Fruit fly (Drosophila melanogaster) whole organism, embryonic: ENCODE measurements around the gene mas.

Source experiments
- CG14050 ChIP-seq: fragments of 200-800 bp; sonication (Bioruptor generic); IDR thresholded peaks from 3 replicates; pipeline ENCODE4 v1.3.6; 2022; ENCODE audit warnings: missing biosample characterization, missing genetic modification characterization
- CG17328 ChIP-seq: fragments of 200-800 bp; sonication (Bioruptor generic); IDR thresholded peaks from 2 replicates; pipeline ENCODE4 v1.3.6; 2022; ENCODE audit warnings: missing biosample characterization, missing genetic modification characterization
- CG30403 ChIP-seq: fragments of 200-800 bp; sonication (Bioruptor generic); optimal IDR thresholded peaks from 3 replicates; lab custom pipeline; 2016; ENCODE audit warnings: missing biosample characterization, missing genetic modification characterization
- MBD-R2 ChIP-seq: fragments of 200-800 bp; sonication (Bioruptor generic); IDR thresholded peaks from 2 replicates; pipeline ENCODE4 v1.3.6; 2022; ENCODE audit warnings: missing biosample characterization, missing genetic modification characterization
- sens ChIP-seq: fragments of 200-800 bp; sonication (Bioruptor generic); peaks from one replicate; lab custom pipeline; 2016; ENCODE audit warnings: missing biosample characterization, missing genetic modification characterization

- no peak for TF ChIP-seq MBD-R2 (GFP tag; lab: Robert Waterston, UW)
- no peak for TF ChIP-seq CG14050 (GFP tag; lab: Robert Waterston, UW)
- no peak for TF ChIP-seq CG30403 (GFP tag; lab: Kevin White, UChicago)
- TF ChIP-seq CG17328 (GFP tag; lab: Robert Waterston, UW), result no peak
- no peak for TF ChIP-seq sens (GFP tag; lab: Kevin White, UChicago)
These were observed 41.6 kb downstream of the mas start for dm6 chr3L:4125709-4126108.
